Fruit fly (Drosophila melanogaster) whole organism, pupa: ENCODE results near the gene CG9396.

Experiments
- CG14655 ChIP-seq: fragments of 200-800 bp; sonication (Bioruptor generic); optimal IDR thresholded peaks from 3 replicates; lab custom pipeline; 2017; ENCODE audit warnings: mild to moderate bottlenecking, missing biosample characterization, missing genetic modification reagents, missing genetic modification characterization
- CG17806 ChIP-seq: fragments of 200-800 bp; sonication (Bioruptor generic); optimal IDR thresholded peaks from 2 replicates; lab custom pipeline; 2018; ENCODE audit warnings: missing biosample characterization, mild to moderate bottlenecking, missing genetic modification characterization, moderate library complexity
- CG9948 ChIP-seq: fragments of 200-800 bp; sonication (Bioruptor generic); optimal IDR thresholded peaks from 2 replicates; lab custom pipeline; 2018; ENCODE audit warnings: missing biosample characterization, mild to moderate bottlenecking, missing genetic modification characterization, moderate library complexity
- D1 ChIP-seq: fragments of 200-800 bp; sonication (Bioruptor generic); optimal IDR thresholded peaks from 2 replicates; lab custom pipeline; 2018; ENCODE audit warnings: missing biosample characterization, mild to moderate bottlenecking, missing genetic modification characterization, moderate library complexity
- EcR ChIP-seq: fragments of 200-800 bp; sonication (Bioruptor generic); optimal IDR thresholded peaks from 3 replicates; lab custom pipeline; 2019; ENCODE audit warnings: missing biosample characterization, missing genetic modification characterization, mild to moderate bottlenecking, moderate library complexity, missing genetic modification reagents
- Ets98B ChIP-seq: fragments of 200-800 bp; sonication (Bioruptor generic); IDR thresholded peaks from 2 replicates; pipeline ENCODE4 v1.3.6; 2022; ENCODE audit warnings: missing biosample characterization, missing genetic modification characterization
- rn ChIP-seq: fragments of 200-800 bp; sonication (Bioruptor generic); IDR thresholded peaks from 2 replicates; pipeline ENCODE4 v1.3.6; 2022; ENCODE audit warnings: missing biosample characterization, missing genetic modification characterization

- no peak for TF ChIP-seq rn (GFP tag; lab: Robert Waterston, UW)
- no peak for TF ChIP-seq CG17806
- no peak for TF ChIP-seq Ets98B
- no peak for TF ChIP-seq CG9948 (tag; lab: Kevin White, UChicago)
- peak; percentile 71 for TF ChIP-seq CG14655 (GFP tag; lab: Kevin White, UChicago)
- TF ChIP-seq EcR (GFP tag; lab: Kevin White, UChicago), result no peak
- TF ChIP-seq D1, result no peak
Observed at dm6 chr3R:9594251-9594581, 22.8 kb upstream of the CG9396 start.
